Worm (Caenorhabditis elegans) whole organism, young adult: Measurements from ENCODE around the gene inx-6.

Source experiments
- F23B12.7 ChIP-seq: sonication (generic microtip); optimal IDR thresholded peaks from 2 replicates; lab custom pipeline; 2017; ENCODE audit warnings: missing genetic modification characterization, mild to moderate bottlenecking, missing compliant biosample characterization, antibody characterized with exemption, moderate library complexity; ENCODE audit not compliant: insufficient read depth
- F57A8.1 ChIP-seq: fragments of 200-800 bp; sonication (Bioruptor generic); optimal IDR thresholded peaks from 2 replicates; lab custom pipeline; 2018; ENCODE audit warnings: mild to moderate bottlenecking, missing genetic modification characterization, moderate library complexity, missing compliant biosample characterization
- K11D2.4 ChIP-seq: fragments of 200-800 bp; sonication (Bioruptor generic); IDR thresholded peaks from 2 replicates; pipeline ENCODE4 v1.3.6; 2022; ENCODE audit warnings: missing genetic modification reagents, missing genetic modification characterization, missing compliant biosample characterization
- T26A5.8 ChIP-seq: sonication (generic microtip); optimal IDR thresholded peaks from 2 replicates; lab custom pipeline; 2016; ENCODE audit warnings: missing genetic modification characterization, missing compliant biosample characterization
- Y79H2A.3 ChIP-seq: fragments of 200-800 bp; sonication (Bioruptor generic); conservative IDR thresholded peaks from 2 replicates; pipeline ENCODE4 v1.3.6; 2022; ENCODE audit warnings: missing genetic modification reagents, missing genetic modification characterization, missing compliant biosample characterization
- Y95B8A.8 ChIP-seq: fragments of 200-800 bp; sonication (Bioruptor generic); IDR thresholded peaks from 2 replicates; pipeline ENCODE4 v1.3.6; 2022; ENCODE audit warnings: missing genetic modification reagents, missing genetic modification characterization, missing compliant biosample characterization
- ZK185.1 ChIP-seq: sonication (generic microtip); optimal IDR thresholded peaks from 2 replicates; lab custom pipeline; 2016; ENCODE audit warnings: mild to moderate bottlenecking, missing genetic modification characterization, missing compliant biosample characterization; ENCODE audit not compliant: poor library complexity, severe bottlenecking
- ama-1 ChIP-seq, 3 experiments: fragments of 150-350 bp in 1 of 3; sonication (generic microtip) in 2 of 3; optimal IDR thresholded peaks; 2 replicates each; lab custom pipeline; 2014 to 2018; ENCODE audit warnings: missing biosample characterization in 2 of 3, missing genetic modification characterization in 2 of 3, missing genetic modification reagents in 2 of 3
- attf-3 ChIP-seq: fragments of 200-800 bp; sonication (Bioruptor generic); conservative IDR thresholded peaks from 2 replicates; pipeline ENCODE4 v1.3.6; 2022; ENCODE audit warnings: missing genetic modification reagents, missing genetic modification characterization, missing compliant biosample characterization
- attf-5 ChIP-seq: fragments of 200-800 bp; sonication (Bioruptor generic); optimal IDR thresholded peaks from 2 replicates; lab custom pipeline; 2018; ENCODE audit warnings: mild to moderate bottlenecking, missing genetic modification characterization, missing compliant biosample characterization
- bed-2 ChIP-seq: fragments of 200-800 bp; sonication (Bioruptor generic); IDR thresholded peaks from 2 replicates; pipeline ENCODE4 v1.3.6; 2022; ENCODE audit warnings: missing genetic modification reagents, missing genetic modification characterization, missing compliant biosample characterization
- ccch-3 ChIP-seq: fragments of 200-800 bp; sonication (Bioruptor generic); optimal IDR thresholded peaks from 2 replicates; lab custom pipeline; 2018; ENCODE audit warnings: mild to moderate bottlenecking, missing genetic modification characterization, missing compliant biosample characterization
- ceh-40 ChIP-seq: fragments of 200-800 bp; sonication (Bioruptor generic); IDR thresholded peaks from 2 replicates; pipeline ENCODE4 v1.3.6; 2022; ENCODE audit warnings: missing genetic modification characterization, missing compliant biosample characterization
- ceh-58 ChIP-seq: fragments of 200-800 bp; sonication (Bioruptor generic); IDR thresholded peaks from 2 replicates; pipeline ENCODE4 v1.3.6; 2022; ENCODE audit warnings: missing genetic modification characterization, missing compliant biosample characterization
- ceh-91 ChIP-seq: fragments of 200-800 bp; sonication (Bioruptor generic); IDR thresholded peaks from 2 replicates; pipeline ENCODE4 v1.3.6; 2022; ENCODE audit warnings: missing genetic modification reagents, missing genetic modification characterization, missing compliant biosample characterization
- chd-7 ChIP-seq: sonication (generic microtip); optimal IDR thresholded peaks from 2 replicates; lab custom pipeline; 2016; ENCODE audit warnings: mild to moderate bottlenecking, missing genetic modification characterization, moderate library complexity, missing compliant biosample characterization
- dox-1 ChIP-seq: fragments of 200-800 bp; sonication (Bioruptor generic); IDR thresholded peaks from 2 replicates; pipeline ENCODE4 v1.3.6; 2022; ENCODE audit warnings: missing genetic modification reagents, missing genetic modification characterization, missing compliant biosample characterization
- efl-1 ChIP-seq: fragments of 150-350 bp; optimal IDR thresholded peaks from 2 replicates; lab custom pipeline; 2014; ENCODE audit warnings: missing biosample characterization, missing genetic modification reagents, missing genetic modification characterization
- ekl-4 ChIP-seq: fragments of 200-800 bp; sonication (Bioruptor generic); IDR thresholded peaks from 2 replicates; pipeline ENCODE4 v1.3.6; 2022; ENCODE audit warnings: missing genetic modification reagents, missing genetic modification characterization, missing compliant biosample characterization
- fkh-3 ChIP-seq: sonication (generic microtip); optimal IDR thresholded peaks from 2 replicates; lab custom pipeline; 2016; ENCODE audit warnings: mild to moderate bottlenecking, missing genetic modification characterization, missing compliant biosample characterization
- him-1 ChIP-seq: sonication (generic microtip); optimal IDR thresholded peaks from 2 replicates; lab custom pipeline; 2016; ENCODE audit warnings: missing genotype, missing genetic modification reagents, missing genetic modification characterization, missing compliant biosample characterization
- hmg-1.2 ChIP-seq: fragments of 200-800 bp; sonication (Bioruptor generic); IDR thresholded peaks from 2 replicates; pipeline ENCODE4 v1.3.6; 2022; ENCODE audit warnings: missing genetic modification reagents, missing genetic modification characterization, missing compliant biosample characterization
- hmg-20 ChIP-seq: fragments of 200-800 bp; sonication (Bioruptor generic); IDR thresholded peaks from 2 replicates; pipeline ENCODE4 v1.3.6; 2022; ENCODE audit warnings: missing genetic modification reagents, missing genetic modification characterization, missing compliant biosample characterization
- lin-35 ChIP-seq, 3 experiments: fragments of 150-350 bp in 2 of 3; sonication (generic microtip) in 1 of 3; optimal IDR thresholded peaks; 2 replicates each; lab custom pipeline; 2014 to 2018; ENCODE audit warnings: missing biosample characterization in 3 of 3, missing genetic modification characterization in 3 of 3, missing genetic modification reagents in 3 of 3
- madf-3 ChIP-seq: fragments of 200-800 bp; sonication (Bioruptor generic); IDR thresholded peaks from 2 replicates; pipeline ENCODE4 v1.3.6; 2022; ENCODE audit warnings: missing genetic modification reagents, missing genetic modification characterization, missing compliant biosample characterization
- madf-6 ChIP-seq: fragments of 200-800 bp; sonication (Bioruptor generic); IDR thresholded peaks from 2 replicates; pipeline ENCODE4 v1.3.6; 2022; ENCODE audit warnings: missing genetic modification reagents, missing genetic modification characterization, missing compliant biosample characterization
- mcd-1 ChIP-seq: fragments of 200-800 bp; sonication (Bioruptor generic); IDR thresholded peaks from 2 replicates; pipeline ENCODE4 v1.3.6; 2022; ENCODE audit warnings: missing genetic modification reagents, missing genetic modification characterization, missing compliant biosample characterization
- nfya-1 ChIP-seq: sonication (generic microtip); optimal IDR thresholded peaks from 2 replicates; lab custom pipeline; 2017; ENCODE audit warnings: antibody characterized with exemption, missing compliant biosample characterization, missing genetic modification characterization, borderline replicate concordance; ENCODE audit not compliant: insufficient read depth
- nhr-80 ChIP-seq: sonication (generic microtip); optimal IDR thresholded peaks from 2 replicates; lab custom pipeline; 2016; ENCODE audit warnings: missing genetic modification characterization, missing compliant biosample characterization
- pha-4 ChIP-seq: fragments of 150-350 bp; sonication (generic microtip); optimal IDR thresholded peaks from 2 replicates; lab custom pipeline; 2014; ENCODE audit warnings: missing biosample characterization, missing genetic modification reagents, missing genetic modification characterization
- rcor-1 ChIP-seq: fragments of 200-800 bp; sonication (Bioruptor generic); IDR thresholded peaks from 2 replicates; pipeline ENCODE4 v1.3.6; 2022; ENCODE audit warnings: missing genetic modification reagents, missing genetic modification characterization, missing compliant biosample characterization
- rpc-1 ChIP-seq, 2 experiments: fragments of 150-350 bp in 1 of 2; sonication (generic microtip) in 1 of 2; optimal IDR thresholded peaks; 2 replicates each; lab custom pipeline; 2014 to 2018; ENCODE audit warnings: missing biosample characterization in 1 of 2, missing genetic modification characterization in 1 of 2, missing genetic modification reagents in 1 of 2, missing genotype in 1 of 2
- sdz-38 ChIP-seq: sonication (generic microtip); optimal IDR thresholded peaks from 2 replicates; lab custom pipeline; 2016; ENCODE audit warnings: missing genotype, missing genetic modification characterization, missing compliant biosample characterization
- sea-2 ChIP-seq: fragments of 200-800 bp; sonication (Bioruptor generic); IDR thresholded peaks from 2 replicates; pipeline ENCODE4 v1.3.6; 2022; ENCODE audit warnings: missing genetic modification characterization, missing compliant biosample characterization
- snpc-1.3 ChIP-seq: sonication (generic microtip); optimal IDR thresholded peaks from 2 replicates; lab custom pipeline; 2017; ENCODE audit warnings: missing genetic modification characterization, mild to moderate bottlenecking, missing compliant biosample characterization, antibody characterized with exemption, moderate library complexity, missing genotype, missing genetic modification reagents; ENCODE audit not compliant: insufficient read depth
- snpc-4 ChIP-seq, 5 experiments: fragments of 150-350 bp in 1 of 5; sonication (generic microtip) in 4 of 5; optimal IDR thresholded peaks; 2 replicates each; lab custom pipeline; 2014 to 2018; ENCODE audit warnings: missing genetic modification characterization in 5 of 5, missing biosample characterization in 3 of 5, antibody characterized with exemption in 2 of 5, mild to moderate bottlenecking in 2 of 5, missing compliant biosample characterization in 2 of 5, missing genotype in 2 of 5, moderate library complexity in 2 of 5, missing genetic modification reagents in 1 of 5
- sptf-2 ChIP-seq: fragments of 200-800 bp; sonication (Bioruptor generic); optimal IDR thresholded peaks from 2 replicates; lab custom pipeline; 2018; ENCODE audit warnings: mild to moderate bottlenecking, missing genetic modification characterization, missing compliant biosample characterization
- tbp1 ChIP-seq: fragments of 200-800 bp; sonication (Bioruptor generic); optimal IDR thresholded peaks from 2 replicates; lab custom pipeline; 2018; ENCODE audit warnings: mild to moderate bottlenecking, missing genetic modification characterization, missing compliant biosample characterization
- tlf-1 ChIP-seq: fragments of 200-800 bp; sonication (Bioruptor generic); optimal IDR thresholded peaks from 2 replicates; lab custom pipeline; 2018; ENCODE audit warnings: mild to moderate bottlenecking, missing genetic modification characterization, missing compliant biosample characterization
- zfh-2 ChIP-seq: fragments of 200-800 bp; sonication (Bioruptor generic); conservative IDR thresholded peaks from 2 replicates; pipeline ENCODE4 v1.3.6; 2022; ENCODE audit warnings: missing genetic modification reagents, missing genetic modification characterization, missing compliant biosample characterization
- ztf-6 ChIP-seq: fragments of 200-800 bp; sonication (Bioruptor generic); IDR thresholded peaks from 2 replicates; pipeline ENCODE4 v1.3.6; 2022; ENCODE audit warnings: missing genetic modification reagents, missing genetic modification characterization, missing compliant biosample characterization

The inx-6 gene

DNA sequence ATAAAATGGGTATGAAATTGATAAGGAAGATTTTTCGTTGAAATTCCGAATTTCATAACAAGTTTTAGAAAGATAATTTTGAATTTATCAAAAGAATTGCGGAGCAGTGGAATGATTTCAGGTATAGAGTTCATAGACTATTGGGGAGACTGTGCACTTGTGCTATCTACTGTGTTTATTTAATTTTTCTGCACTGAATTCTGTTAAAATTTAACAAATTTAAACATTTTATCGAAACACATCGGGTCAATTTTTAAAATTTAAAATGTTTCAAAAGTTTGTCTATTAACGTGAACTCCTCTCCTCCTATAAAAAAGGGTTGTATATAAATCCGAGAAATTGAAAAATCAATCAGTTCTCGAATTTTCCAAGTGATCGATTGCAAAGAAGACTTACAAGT is 28.9 kb upstream of the inx-6 start, which contains the start of gene C27D8.1:
Gene C27D8.1, plus strand, starts transcription at position 301 of the 400 bp plus-strand sequence.
- no peak for TF ChIP-seq ceh-40
- TF ChIP-seq nfya-1 (tag; lab: Kevin White, UChicago), result no peak
- TF ChIP-seq ccch-3 (GFP tag; lab: Kevin White, UChicago), result no peak
- TF ChIP-seq ekl-4 (GFP tag; lab: Robert Waterston, UW), result no peak
- TF ChIP-seq bed-2 (GFP tag; lab: Robert Waterston, UW), result no peak
- TF ChIP-seq attf-5 (GFP tag; lab: Kevin White, UChicago), result no peak
- no peak for TF ChIP-seq attf-3 (GFP tag; lab: Robert Waterston, UW)
- no peak for TF ChIP-seq tbp1 (GFP tag; lab: Kevin White, UChicago)
- TF ChIP-seq zfh-2 (GFP tag; lab: Robert Waterston, UW), result no peak
- TF ChIP-seq snpc-1.3, result no peak
- TF ChIP-seq ceh-91 (GFP tag; lab: Robert Waterston, UW), result no peak
- TF ChIP-seq rpc-1 (optimal IDR thresholded peaks at IDR 0.05; lab: Kevin White, UChicago), result no peak
- no peak for TF ChIP-seq rpc-1 (tag; optimal IDR thresholded peaks at IDR 0.05; lab: Kevin White, UChicago)
- TF ChIP-seq T26A5.8 (tag; lab: Kevin White, UChicago), result no peak

DNA sequence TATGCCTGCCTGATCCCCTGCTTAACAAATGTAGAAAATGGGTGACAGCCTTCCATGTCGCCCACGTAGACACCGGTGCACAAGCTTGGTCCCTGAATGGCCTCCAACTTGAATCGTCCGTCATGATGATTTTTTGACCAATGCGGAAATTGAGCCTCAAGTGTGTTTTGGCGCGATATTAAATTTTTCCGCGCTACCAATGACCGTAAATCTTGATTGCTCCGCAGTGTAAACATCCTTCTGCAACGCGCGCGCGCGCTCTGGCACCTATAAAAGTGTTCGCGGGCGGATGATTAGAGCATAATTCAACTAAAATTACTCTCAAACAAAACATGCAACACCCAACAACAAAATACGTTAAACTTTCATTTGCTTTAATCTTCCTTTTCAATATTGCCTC is 26.7 kb upstream of the inx-6 start, which contains the start of gene idpp-7:
Gene idpp-7, plus strand, starts transcription at position 301 of the 400 bp plus-strand sequence.
- TF ChIP-seq madf-6 (GFP tag; lab: Robert Waterston, UW) (peak; percentile 59), ztf-6 (no peak), fkh-3 (tag; lab: Kevin White, UChicago) (no peak), efl-1 (GFP tag; lab: Kevin White, UChicago) (peak; percentile 7), Y95B8A.8 (GFP tag; lab: Robert Waterston, UW) (no peak)

DNA sequence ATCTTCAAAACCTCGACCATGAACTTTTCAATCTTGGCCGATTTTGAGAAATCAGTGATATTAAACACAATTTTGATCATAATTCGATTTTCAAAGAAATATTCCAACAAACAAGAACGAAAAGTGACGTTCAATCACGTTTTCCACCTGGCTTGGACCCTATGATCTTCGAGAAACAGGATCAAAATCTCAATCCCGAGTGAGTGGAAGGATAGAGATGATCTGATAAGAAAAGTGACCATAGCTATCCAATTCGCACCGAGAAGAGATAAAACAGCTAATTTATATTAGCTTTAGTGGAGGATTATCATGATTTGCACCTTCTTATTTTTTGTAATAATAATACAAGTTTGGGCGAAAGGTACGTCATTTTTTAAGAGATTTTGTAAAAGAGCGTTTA is 25.3 kb upstream of the inx-6 start, which contains the start of gene T23F6.2:
Gene T23F6.2, plus strand, starts transcription at position 251 of the 400 bp plus-strand sequence.
- TF ChIP-seq nhr-80 (tag; lab: Kevin White, UChicago) (no peak), him-1 (tag; lab: Kevin White, UChicago) (no peak), ZK185.1 (no peak), hmg-20 (GFP tag; lab: Robert Waterston, UW) (no peak), sptf-2 (no peak), madf-6 (GFP tag; lab: Robert Waterston, UW) (no peak), ccch-3 (GFP tag; lab: Kevin White, UChicago) (no peak), rcor-1 (GFP tag; lab: Robert Waterston, UW) (no peak)

DNA sequence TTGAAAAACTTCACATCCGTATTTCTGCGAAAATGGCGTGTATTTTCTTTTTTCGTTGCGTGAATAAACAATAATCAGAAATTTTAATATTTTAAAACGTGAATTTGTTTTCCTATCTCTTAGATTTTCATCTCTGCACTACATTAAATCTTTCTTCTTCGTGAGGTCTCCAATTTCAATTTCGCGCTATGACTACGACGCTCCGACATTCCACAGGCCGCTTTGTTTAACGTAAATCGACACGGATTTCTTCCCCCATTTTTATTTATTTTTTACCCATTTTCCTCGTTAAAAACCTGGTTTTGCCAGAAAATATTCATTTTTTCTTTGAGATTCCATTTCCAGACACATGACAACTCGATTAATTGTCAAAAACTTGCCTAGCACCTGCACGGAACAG is 21.7 kb upstream of the inx-6 start, which contains the start of the genes T23F6.3 and rbd-1:
Gene T23F6.3, minus strand, starts transcription at position 120 of the 400 bp plus-strand sequence.
Gene rbd-1, plus strand, starts transcription at position 346 of the 400 bp plus-strand sequence.
- TF ChIP-seq ceh-91 (GFP tag; lab: Robert Waterston, UW), result no peak
- TF ChIP-seq tlf-1 (GFP tag; lab: Kevin White, UChicago), result peak; percentile 15
- peak; percentile 72 for TF ChIP-seq dox-1 (GFP tag; lab: Robert Waterston, UW)
- TF ChIP-seq madf-3 (GFP tag; lab: Robert Waterston, UW), result no peak
- TF ChIP-seq Y79H2A.3 (GFP tag; lab: Robert Waterston, UW), result no peak
- no peak for TF ChIP-seq snpc-4 (GFP tag; optimal IDR thresholded peaks at IDR 0.05; lab: Kevin White, UChicago)
- TF ChIP-seq snpc-4 (tag; optimal IDR thresholded peaks at IDR 0.05; lab: Kevin White, UChicago), result peak in 2 of 4 experiments; percentile 41 to 72
- no peak for TF ChIP-seq F57A8.1 (GFP tag; lab: Kevin White, UChicago)
- TF ChIP-seq sdz-38 (tag; lab: Kevin White, UChicago), result no peak
- TF ChIP-seq ceh-40, result no peak
- TF ChIP-seq pha-4 (tag; lab: Kevin White, UChicago), result peak; percentile 61
- no peak for TF ChIP-seq zfh-2 (GFP tag; lab: Robert Waterston, UW)
- TF ChIP-seq hmg-20 (GFP tag; lab: Robert Waterston, UW), result 0 out of 2 replicates have a peak, but pooled peaks have one; percentile 35
- no peak for TF ChIP-seq sea-2
- peak; percentile 77 for TF ChIP-seq attf-5 (GFP tag; lab: Kevin White, UChicago)
- TF ChIP-seq chd-7 (tag; lab: Kevin White, UChicago), result no peak
- TF ChIP-seq sptf-2, result no peak
- TF ChIP-seq lin-35 (GFP tag; optimal IDR thresholded peaks at IDR 0.05; lab: Kevin White, UChicago), result peak; percentile 51 to 97 (median 84)
- peak; percentile 74 for TF ChIP-seq F23B12.7 (tag; lab: Kevin White, UChicago)
- TF ChIP-seq attf-3 (GFP tag; lab: Robert Waterston, UW), result peak; percentile 100
- peak; percentile 81 for TF ChIP-seq mcd-1 (GFP tag; lab: Robert Waterston, UW)
- TF ChIP-seq K11D2.4 (GFP tag; lab: Robert Waterston, UW), result peak; percentile 73
- TF ChIP-seq ama-1 (optimal IDR thresholded peaks at IDR 0.05; lab: Kevin White, UChicago), result no peak
- no peak for TF ChIP-seq ama-1 (GFP tag; optimal IDR thresholded peaks at IDR 0.05; lab: Kevin White, UChicago)
- TF ChIP-seq ceh-58 (GFP tag; lab: Robert Waterston, UW), result no peak
- peak; percentile 46 for TF ChIP-seq hmg-1.2
